Fruit fly (Drosophila melanogaster) whole organism, embryonic: Measurements from ENCODE around the gene sqh.
A peak's percentile ranks its signal among the peaks of the same experiment; 100 is the strongest.

Experiments
- CG14710 ChIP-seq: fragments of 200-800 bp; sonication (Bioruptor generic); optimal IDR thresholded peaks from 3 replicates; lab custom pipeline; 2019; ENCODE audit warnings: missing biosample characterization, mild to moderate bottlenecking, missing genetic modification characterization, moderate library complexity
- CG2120 ChIP-seq: fragments of 200-800 bp; sonication (Bioruptor generic); optimal IDR thresholded peaks from 3 replicates; lab custom pipeline; 2016; ENCODE audit warnings: missing biosample characterization, missing genetic modification characterization
- Side ChIP-seq: fragments of 200-800 bp; sonication (Bioruptor generic); optimal IDR thresholded peaks from 2 replicates; lab custom pipeline; 2016; ENCODE audit warnings: missing biosample characterization, missing genetic modification characterization
- ftz-f1 ChIP-seq: fragments of 200-800 bp; sonication (Bioruptor generic); optimal IDR thresholded peaks from 2 replicates; lab custom pipeline; 2016; ENCODE audit warnings: missing biosample characterization, missing genetic modification characterization
- ttk ChIP-seq: fragments of 200-800 bp; sonication (Bioruptor generic); IDR thresholded peaks from 2 replicates; pipeline ENCODE4 v2.1.2; 2022; ENCODE audit warnings: missing biosample characterization, missing genetic modification characterization
- zen ChIP-seq: fragments of 200-800 bp; sonication (Bioruptor generic); optimal IDR thresholded peaks from 3 replicates; lab custom pipeline; 2018; ENCODE audit warnings: missing biosample characterization, mild to moderate bottlenecking, missing genetic modification characterization, moderate library complexity

DNA sequence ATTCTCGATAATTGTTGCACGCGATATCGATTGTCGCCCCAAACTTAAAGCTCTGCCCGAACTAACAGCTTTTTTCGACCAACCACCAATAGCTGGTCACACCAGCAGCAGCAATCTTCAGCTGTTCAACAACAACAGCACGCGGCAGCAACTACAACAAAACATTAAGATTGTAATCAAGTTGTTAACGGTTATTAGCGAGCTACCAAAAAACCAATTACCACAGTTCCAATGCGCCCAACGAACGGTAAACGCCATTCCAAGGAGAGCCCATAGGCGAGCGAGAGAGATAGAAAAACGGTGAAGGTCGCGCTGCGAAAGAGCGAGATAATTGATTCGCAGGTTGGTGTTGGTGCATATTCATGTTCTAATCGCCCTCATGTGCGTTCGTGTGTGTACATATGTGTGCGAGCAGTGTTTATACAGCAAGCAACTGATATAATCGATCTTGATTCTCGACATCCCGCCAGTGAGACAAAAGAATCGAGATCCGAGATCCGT lies 5.0 kb downstream of the sqh start, which contains the start of gene Efr:
- peak; percentile 99 for TF ChIP-seq ftz-f1 (GFP tag; lab: Kevin White, UChicago)
- TF ChIP-seq Side (GFP tag; lab: Kevin White, UChicago): no peak
- TF ChIP-seq ttk (GFP tag; lab: Robert Waterston, UW): no peak
- TF ChIP-seq CG14710 (tag; lab: Kevin White, UChicago): no peak
- TF ChIP-seq CG2120 (GFP tag; lab: Kevin White, UChicago): no peak
- no peak for TF ChIP-seq zen (tag; lab: Kevin White, UChicago)
